Fruit fly (Drosophila melanogaster) whole organism, embryonic: Measurements from ENCODE around the gene CG11267.
A peak's percentile ranks its signal among the peaks of the same experiment; 100 is the strongest.

Experiments
- CG10209 ChIP-seq: fragments of 200-800 bp; sonication (Bioruptor generic); optimal IDR thresholded peaks from 3 replicates; lab custom pipeline; 2017; ENCODE audit warnings: missing biosample characterization, mild to moderate bottlenecking, missing genetic modification characterization, missing genetic modification reagents
- CG10462 ChIP-seq: fragments of 200-800 bp; sonication (Bioruptor generic); optimal IDR thresholded peaks from 2 replicates; lab custom pipeline; 2016; ENCODE audit warnings: missing biosample characterization, missing genetic modification characterization
- CG10543 ChIP-seq: fragments of 200-800 bp; sonication (Bioruptor generic); optimal IDR thresholded peaks from 3 replicates; lab custom pipeline; 2017; ENCODE audit warnings: missing biosample characterization, mild to moderate bottlenecking, missing genetic modification characterization, moderate library complexity
- CG10979 ChIP-seq: fragments of 200-800 bp; sonication (Bioruptor generic); optimal IDR thresholded peaks from 2 replicates; lab custom pipeline; 2018; ENCODE audit warnings: missing biosample characterization, mild to moderate bottlenecking, missing genetic modification characterization, moderate library complexity
- CG11456 ChIP-seq: fragments of 200-800 bp; sonication (Bioruptor generic); IDR thresholded peaks from 3 replicates; pipeline ENCODE4 v1.3.6; 2022; ENCODE audit warnings: missing biosample characterization, missing genetic modification characterization
- CG13424 ChIP-seq: fragments of 200-800 bp; sonication (Bioruptor generic); optimal IDR thresholded peaks from 2 replicates; lab custom pipeline; 2019; ENCODE audit warnings: missing biosample characterization, mild to moderate bottlenecking, missing genetic modification characterization, moderate library complexity
- CG14014 ChIP-seq: fragments of 200-800 bp; sonication (Bioruptor generic); IDR thresholded peaks from 2 replicates; pipeline ENCODE4 v1.3.6; 2022; ENCODE audit warnings: missing biosample characterization, missing genetic modification characterization
- CG15269 ChIP-seq: fragments of 200-800 bp; sonication (Bioruptor generic); optimal IDR thresholded peaks from 2 replicates; lab custom pipeline; 2018; ENCODE audit warnings: missing biosample characterization, mild to moderate bottlenecking, missing genetic modification characterization, moderate library complexity
- CG18599 ChIP-seq: fragments of 200-800 bp; sonication (Bioruptor generic); optimal IDR thresholded peaks from 3 replicates; lab custom pipeline; 2017; ENCODE audit warnings: missing biosample characterization, missing genetic modification characterization, mild to moderate bottlenecking, moderate library complexity, missing genetic modification reagents
- CG30431 ChIP-seq: fragments of 200-800 bp; sonication (Bioruptor generic); optimal IDR thresholded peaks from 2 replicates; lab custom pipeline; 2017; ENCODE audit warnings: missing biosample characterization, missing genetic modification characterization
- CG31441 ChIP-seq: fragments of 200-800 bp; sonication (Bioruptor generic); IDR thresholded peaks from 2 replicates; pipeline ENCODE4 v1.3.6; 2022; ENCODE audit warnings: missing biosample characterization, missing genetic modification characterization
- CG3163 ChIP-seq: fragments of 200-800 bp; sonication (Bioruptor generic); optimal IDR thresholded peaks from 3 replicates; lab custom pipeline; 2016; ENCODE audit warnings: missing biosample characterization, missing genetic modification characterization
- CG32772 ChIP-seq: fragments of 200-800 bp; sonication (Bioruptor generic); IDR thresholded peaks from 2 replicates; pipeline ENCODE4 v1.3.6; 2022; ENCODE audit warnings: missing biosample characterization, missing genetic modification characterization
- CG33213 ChIP-seq: fragments of 200-800 bp; sonication (Bioruptor generic); optimal IDR thresholded peaks from 3 replicates; lab custom pipeline; 2016; ENCODE audit warnings: missing biosample characterization, missing genetic modification characterization
- CG34422 ChIP-seq: fragments of 200-800 bp; sonication (Bioruptor generic); IDR thresholded peaks from 3 replicates; pipeline ENCODE4 v1.3.6; 2022; ENCODE audit warnings: missing biosample characterization, missing genetic modification characterization
- CG4707 ChIP-seq: fragments of 200-800 bp; sonication (Bioruptor generic); optimal IDR thresholded peaks from 2 replicates; lab custom pipeline; 2018; ENCODE audit warnings: missing biosample characterization, mild to moderate bottlenecking, missing genetic modification characterization, moderate library complexity
- CG4730 ChIP-seq: fragments of 200-800 bp; sonication (Bioruptor generic); IDR thresholded peaks from 2 replicates; pipeline ENCODE4 v1.3.6; 2022; ENCODE audit warnings: missing biosample characterization, missing genetic modification characterization
- CG6813 ChIP-seq: fragments of 200-800 bp; sonication (Bioruptor generic); optimal IDR thresholded peaks from 2 replicates; lab custom pipeline; 2017; ENCODE audit warnings: missing biosample characterization, missing genetic modification characterization, mild to moderate bottlenecking, moderate library complexity, missing genetic modification reagents
- CG8944 ChIP-seq: fragments of 200-800 bp; sonication (Bioruptor generic); optimal IDR thresholded peaks from 3 replicates; lab custom pipeline; 2016; ENCODE audit warnings: missing biosample characterization, missing genetic modification characterization
- CG9437 ChIP-seq: fragments of 200-800 bp; sonication (Bioruptor generic); optimal IDR thresholded peaks from 2 replicates; lab custom pipeline; 2018; ENCODE audit warnings: missing biosample characterization, mild to moderate bottlenecking, missing genetic modification characterization
- E2f1 ChIP-seq: fragments of 200-800 bp; sonication (Bioruptor generic); IDR thresholded peaks from 2 replicates; pipeline ENCODE4 v1.3.6; 2022; ENCODE audit warnings: missing biosample characterization, missing genetic modification characterization
- ERR ChIP-seq: fragments of 200-800 bp; sonication (Bioruptor generic); optimal IDR thresholded peaks from 2 replicates; lab custom pipeline; 2016; ENCODE audit warnings: missing biosample characterization, missing genetic modification characterization
- HLH3B ChIP-seq: fragments of 200-800 bp; sonication (Bioruptor generic); IDR thresholded peaks from 2 replicates; pipeline ENCODE4 v1.3.6; 2022; ENCODE audit warnings: missing biosample characterization, missing genetic modification characterization
- Hmr ChIP-seq: fragments of 200-800 bp; sonication (Bioruptor generic); optimal IDR thresholded peaks from 3 replicates; lab custom pipeline; 2017; ENCODE audit warnings: mild to moderate bottlenecking, missing biosample characterization, missing genetic modification reagents, missing genetic modification characterization
- NFAT ChIP-seq: fragments of 200-800 bp; sonication (Bioruptor generic); IDR thresholded peaks from 2 replicates; pipeline ENCODE4 v1.3.6; 2022; ENCODE audit warnings: missing biosample characterization, missing genetic modification characterization
- Pdp1 ChIP-seq, 2 experiments: fragments of 200-800 bp; sonication (Bioruptor generic); optimal IDR thresholded peaks; 3 replicates each; lab custom pipeline; 2016; ENCODE audit warnings: missing biosample characterization in 2 of 2, missing genetic modification characterization in 2 of 2, mild to moderate bottlenecking in 1 of 2, moderate library complexity in 1 of 2
- Sox100B ChIP-seq: fragments of 200-800 bp; sonication (Bioruptor generic); optimal IDR thresholded peaks from 3 replicates; lab custom pipeline; 2018; ENCODE audit warnings: missing biosample characterization, mild to moderate bottlenecking, missing genetic modification characterization
- Sox102F ChIP-seq: fragments of 200-800 bp; sonication (Bioruptor generic); optimal IDR thresholded peaks from 2 replicates; lab custom pipeline; 2018; ENCODE audit warnings: missing biosample characterization, mild to moderate bottlenecking, missing genetic modification characterization, moderate library complexity
- Ssrp ChIP-seq: fragments of 200-800 bp; sonication (Bioruptor generic); optimal IDR thresholded peaks from 2 replicates; lab custom pipeline; 2018; ENCODE audit warnings: missing biosample characterization, mild to moderate bottlenecking, missing genetic modification characterization, moderate library complexity
- Tbp ChIP-seq: fragments of >200 bp; optimal IDR thresholded peaks from 2 replicates; lab custom pipeline; 2018; ENCODE audit warnings: missing biosample characterization, missing genetic modification characterization
- Usf ChIP-seq: fragments of 200-800 bp; sonication (Bioruptor generic); optimal IDR thresholded peaks from 2 replicates; lab custom pipeline; 2017; ENCODE audit warnings: missing genotype, missing biosample characterization, missing genetic modification characterization
- ase ChIP-seq: fragments of 200-800 bp; sonication (Bioruptor generic); IDR thresholded peaks from 3 replicates; pipeline ENCODE4 v1.3.6; 2022; ENCODE audit warnings: missing biosample characterization, missing genetic modification characterization
- bbx ChIP-seq: fragments of 200-800 bp; sonication (Bioruptor generic); IDR thresholded peaks from 2 replicates; pipeline ENCODE4 v1.3.6; 2022; ENCODE audit warnings: missing biosample characterization, missing genetic modification characterization; ENCODE audit not compliant: partially characterized antibody
- cato ChIP-seq: fragments of 200-800 bp; sonication (Bioruptor generic); optimal IDR thresholded peaks from 2 replicates; lab custom pipeline; 2016; ENCODE audit warnings: missing biosample characterization, missing genetic modification characterization, borderline replicate concordance
- dan ChIP-seq: fragments of 200-800 bp; sonication (Bioruptor generic); IDR thresholded peaks from 2 replicates; pipeline ENCODE4 v1.3.6; 2022; ENCODE audit warnings: missing biosample characterization, missing genetic modification characterization
- ems ChIP-seq: fragments of 200-800 bp; sonication (Bioruptor generic); optimal IDR thresholded peaks from 3 replicates; lab custom pipeline; 2016; ENCODE audit warnings: missing biosample characterization, missing genetic modification characterization
- fd3F ChIP-seq: fragments of 200-800 bp; sonication (Bioruptor generic); optimal IDR thresholded peaks from 2 replicates; lab custom pipeline; 2018; ENCODE audit warnings: missing biosample characterization, mild to moderate bottlenecking, missing genetic modification characterization, moderate library complexity
- grn ChIP-seq: fragments of 200-800 bp; sonication (Bioruptor generic); optimal IDR thresholded peaks from 3 replicates; lab custom pipeline; 2017; ENCODE audit warnings: missing biosample characterization, missing genetic modification characterization
- her ChIP-seq: fragments of 200-800 bp; sonication (Bioruptor generic); optimal IDR thresholded peaks from 2 replicates; lab custom pipeline; 2016; ENCODE audit warnings: missing biosample characterization, missing genetic modification characterization
- jigr1 ChIP-seq: fragments of 200-800 bp; sonication (Bioruptor generic); IDR thresholded peaks from 3 replicates; pipeline ENCODE4 v1.3.6; 2022; ENCODE audit warnings: missing biosample characterization, missing genetic modification characterization
- kni ChIP-seq: fragments of 200-800 bp; sonication (Bioruptor generic); optimal IDR thresholded peaks from 3 replicates; lab custom pipeline; 2017; ENCODE audit warnings: mild to moderate bottlenecking, missing biosample characterization, missing genetic modification reagents, missing genetic modification characterization
- lab ChIP-seq: fragments of 200-800 bp; sonication (Bioruptor generic); optimal IDR thresholded peaks from 3 replicates; lab custom pipeline; 2017; ENCODE audit warnings: missing biosample characterization, missing genetic modification characterization, mild to moderate bottlenecking, moderate library complexity, missing genetic modification reagents
- oc ChIP-seq: fragments of 200-800 bp; sonication (Bioruptor generic); optimal IDR thresholded peaks from 2 replicates; lab custom pipeline; 2018; ENCODE audit warnings: missing biosample characterization, mild to moderate bottlenecking, missing genetic modification characterization, moderate library complexity
- psq ChIP-seq: fragments of 200-800 bp; sonication (Bioruptor generic); optimal IDR thresholded peaks from 2 replicates; lab custom pipeline; 2017; ENCODE audit warnings: missing biosample characterization, missing genetic modification characterization
- rib ChIP-seq: fragments of 200-800 bp; sonication (Bioruptor generic); IDR thresholded peaks from 2 replicates; pipeline ENCODE4 v1.3.6; 2022; ENCODE audit warnings: missing biosample characterization, missing genetic modification characterization
- sima ChIP-seq: fragments of 200-800 bp; sonication (Bioruptor generic); optimal IDR thresholded peaks from 2 replicates; lab custom pipeline; 2016; ENCODE audit warnings: missing biosample characterization, missing genetic modification characterization
- sisA ChIP-seq: fragments of 200-800 bp; sonication (Bioruptor generic); IDR thresholded peaks from 2 replicates; pipeline ENCODE4 v1.3.6; 2022; ENCODE audit warnings: missing biosample characterization, missing genetic modification characterization
- slbo ChIP-seq: fragments of 200-800 bp; sonication (Bioruptor generic); IDR thresholded peaks from 2 replicates; pipeline ENCODE4 v1.3.6; 2022; ENCODE audit warnings: missing biosample characterization, missing genetic modification characterization
- vfl ChIP-seq: fragments of 200-800 bp; sonication (Bioruptor generic); optimal IDR thresholded peaks from 2 replicates; lab custom pipeline; 2016; ENCODE audit warnings: missing biosample characterization, missing genetic modification characterization

CG11267 gene

dm6 chr3L:13041292-13042067 is 25.6 kb downstream of the CG11267 start, which contains the start of gene RpS4 (continued):
- TF ChIP-seq her (GFP tag; lab: Kevin White, UChicago) (peak; percentile 93), sima (GFP tag; lab: Kevin White, UChicago) (peak; percentile 80), CG10209 (peak; percentile 90), Pdp1 (GFP tag; optimal IDR thresholded peaks at IDR 0.05; lab: Kevin White, UChicago) (peak; percentile 75 to 87), bbx (GFP tag; lab: Robert Waterston, UW) (peak; percentile 48; the same call in 1 of the 2 replicates), CG32772 (GFP tag; lab: Robert Waterston, UW) (peak; percentile 70), CG10462 (GFP tag; lab: Kevin White, UChicago) (peak; percentile 31), slbo (GFP tag; lab: Robert Waterston, UW) (peak; percentile 89), CG10543 (GFP tag; lab: Kevin White, UChicago) (peak; percentile 97), CG4707 (GFP tag; lab: Kevin White, UChicago) (peak; percentile 96), cato (GFP tag; lab: Kevin White, UChicago) (peak; percentile 53), CG14014 (GFP tag; lab: Robert Waterston, UW) (peak; percentile 89), CG11456 (GFP tag; lab: Robert Waterston, UW) (peak; percentile 95), Usf (GFP tag; lab: Kevin White, UChicago) (peak; percentile 73), Sox100B (GFP tag; lab: Kevin White, UChicago) (peak; percentile 80), oc (tag; lab: Kevin White, UChicago) (peak; percentile 88), dan (GFP tag; lab: Robert Waterston, UW) (no peak), vfl (GFP tag; lab: Kevin White, UChicago) (peak; percentile 82), Sox102F (GFP tag; lab: Kevin White, UChicago) (no peak), ERR (GFP tag; lab: Kevin White, UChicago) (peak; percentile 76), CG9437 (peak; percentile 75), CG3163 (GFP tag; lab: Kevin White, UChicago) (peak; percentile 62), CG31441 (GFP tag; lab: Robert Waterston, UW) (peak; percentile 82), grn (peak; percentile 73), Tbp (GFP tag; lab: Kevin White, UChicago) (peak; percentile 70), fd3F (GFP tag; lab: Kevin White, UChicago) (peak; percentile 76), jigr1 (GFP tag; lab: Robert Waterston, UW) (peak; percentile 63; the same call in 1 of the 3 replicates), psq (peak; percentile 64), Hmr (GFP tag; lab: Kevin White, UChicago) (peak; percentile 96), rib (peak; percentile 83), ase (GFP tag; lab: Robert Waterston, UW) (peak; percentile 83), ems (peak; percentile 79), CG13424 (tag; lab: Kevin White, UChicago) (peak; percentile 57), NFAT (GFP tag; lab: Robert Waterston, UW) (peak; percentile 92), CG18599 (GFP tag; lab: Kevin White, UChicago) (peak; percentile 90), HLH3B (peak; percentile 79), CG34422 (peak; percentile 88), CG33213 (peak; percentile 91), CG10979 (peak; percentile 73), kni (GFP tag; lab: Kevin White, UChicago) (peak; percentile 91), CG4730 (GFP tag; lab: Robert Waterston, UW) (peak; percentile 67), CG30431 (GFP tag; lab: Kevin White, UChicago) (peak; percentile 82), sisA (GFP tag; lab: Robert Waterston, UW) (peak; percentile 84), CG15269 (peak; percentile 85), Ssrp (tag; lab: Kevin White, UChicago) (peak; percentile 42), lab (GFP tag; lab: Kevin White, UChicago) (peak; percentile 98), E2f1 (peak; percentile 84), CG6813 (GFP tag; lab: Kevin White, UChicago) (peak; percentile 97), CG8944 (GFP tag; lab: Kevin White, UChicago) (peak; percentile 74)
